Worm (Caenorhabditis elegans): Measurements from ENCODE around the gene unc-82.

DNA sequence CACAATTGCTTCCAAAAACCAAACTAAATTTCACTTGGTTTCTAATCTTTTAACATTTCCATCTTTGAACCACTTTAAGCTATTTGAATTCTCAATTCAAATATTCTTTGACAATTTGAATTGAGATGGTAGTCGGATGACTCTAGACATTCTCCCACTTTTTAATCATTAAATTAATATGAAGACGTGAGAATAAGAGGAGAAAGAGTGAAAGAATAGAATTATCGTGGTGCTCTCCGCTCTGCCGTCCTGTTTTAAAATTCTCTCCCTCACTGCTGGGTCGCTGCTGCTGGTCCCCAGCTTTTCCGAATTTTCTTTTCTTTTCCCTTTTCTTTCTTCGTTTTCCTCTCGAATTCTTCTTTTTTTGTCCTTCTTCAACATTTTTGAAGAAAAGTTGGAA lies 20.9 kb upstream of the unc-82 start:
- TF ChIP-seq ceh-44 (GFP tag; IDR thresholded peaks at IDR 0.05) (no peak), nhr-76 (tag; optimal IDR thresholded peaks at IDR 0.05) (no peak), F10B5.3 (tag; optimal IDR thresholded peaks at IDR 0.05) (no peak), F49E8.2 (tag; optimal IDR thresholded peaks at IDR 0.05; ENCODE audit: borderline replicate concordance) (no peak), fos-1 (tag; optimal IDR thresholded peaks at IDR 0.05) (no peak), ZK546.5 (tag; optimal IDR thresholded peaks at IDR 0.05) (no peak), ztf-11 (tag; optimal IDR thresholded peaks at IDR 0.05) (no peak), nhr-6 (tag; optimal IDR thresholded peaks at IDR 0.05) (no peak), pha-4 (GFP tag; IDR thresholded peaks at IDR 0.05) (no peak), pha-4 (tag; optimal IDR thresholded peaks at IDR 0.05) (no peak), skn-1 (tag; optimal IDR thresholded peaks at IDR 0.05) (no peak), nhr-237 (tag; optimal IDR thresholded peaks at IDR 0.05) (no peak), snpc-4 (tag; optimal IDR thresholded peaks at IDR 0.05) (no peak)
